Worm (Caenorhabditis elegans): ENCODE results near the gene clec-138.

- no peak for TF ChIP-seq alr-1 (tag; optimal IDR thresholded peaks at IDR 0.05; ENCODE audit: borderline replicate concordance)
- no peak for TF ChIP-seq unc-62 (GFP tag; optimal IDR thresholded peaks at IDR 0.05)
- no peak for TF ChIP-seq C34B4.2 (tag; optimal IDR thresholded peaks at IDR 0.05)
- no peak for TF ChIP-seq sptf-1 (tag; optimal IDR thresholded peaks at IDR 0.05)
- TF ChIP-seq skn-1 (tag; optimal IDR thresholded peaks at IDR 0.05) = no peak
- no peak for TF ChIP-seq mep-1 (tag; optimal IDR thresholded peaks at IDR 0.05)
- peak; percentile 25 for TF ChIP-seq nhr-85 (tag)
- no peak for TF ChIP-seq C16A3.4 (tag; optimal IDR thresholded peaks at IDR 0.05)
- no peak for TF ChIP-seq lin-13 (GFP tag; optimal IDR thresholded peaks at IDR 0.05)
- no peak for TF ChIP-seq mdl-1 (tag; optimal IDR thresholded peaks at IDR 0.05)
- no peak for TF ChIP-seq sox-4 (tag; optimal IDR thresholded peaks at IDR 0.05)
- no peak for TF ChIP-seq tlp-1 (tag; optimal IDR thresholded peaks at IDR 0.05)
- no peak for TF ChIP-seq ztf-11 (tag; optimal IDR thresholded peaks at IDR 0.05)
- no peak for TF ChIP-seq lsy-2 (tag; optimal IDR thresholded peaks at IDR 0.05)
These were observed 19.3 kb downstream of the clec-138 start for ce11 chrII:4600276-4600675.
